Fruit fly (Drosophila melanogaster): ENCODE results near the gene RYa-R.

The RYa-R gene

DNA sequence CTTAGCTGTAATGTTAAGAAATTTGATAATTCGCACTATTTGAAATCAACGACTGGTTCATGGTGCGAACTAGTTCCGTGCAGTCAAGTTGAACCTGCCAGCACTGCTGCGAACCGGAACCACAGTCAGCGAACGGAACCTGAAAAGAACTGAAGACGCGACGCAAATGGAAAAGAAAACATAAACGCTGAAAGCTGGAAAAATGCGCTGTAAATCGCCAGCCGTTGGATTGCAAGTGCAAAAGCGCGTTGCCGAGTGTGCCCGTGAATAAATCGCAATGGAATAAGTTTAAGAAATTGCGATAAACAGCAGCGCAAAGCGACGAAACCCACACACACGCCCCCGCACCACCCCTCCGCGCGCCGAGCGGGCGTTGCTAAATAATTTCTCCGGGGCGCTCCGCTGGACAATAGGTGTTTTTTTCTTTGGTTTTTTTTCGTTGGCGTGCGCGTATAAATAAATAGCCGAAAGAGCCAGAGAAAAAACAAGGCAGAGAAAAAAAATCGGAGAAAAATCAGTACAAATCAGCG lies 29.9 kb upstream of the RYa-R start, which contains the start of gene CG5521 (continued):
- TF ChIP-seq CG15601 (tag; optimal IDR thresholded peaks at IDR 0.05): peak; percentile 14
- TF ChIP-seq gfzf (GFP tag; optimal IDR thresholded peaks at IDR 0.05): no peak
- TF ChIP-seq CG30020 (tag; optimal IDR thresholded peaks at IDR 0.05): no peak
- TF ChIP-seq CG1529 (GFP tag; optimal IDR thresholded peaks at IDR 0.05): no peak
- TF ChIP-seq fu2 (GFP tag; optimal IDR thresholded peaks at IDR 0.05): no peak
- no peak for TF ChIP-seq CG1792 (GFP tag; optimal IDR thresholded peaks at IDR 0.05)
- TF ChIP-seq CG7372 (GFP tag; IDR thresholded peaks at IDR 0.05): no peak
- TF ChIP-seq CG6813 (GFP tag; optimal IDR thresholded peaks at IDR 0.05): no peak
- peak; percentile 11 for TF ChIP-seq CHES-1-like (GFP tag; optimal IDR thresholded peaks at IDR 0.05)
- 0 out of 4 replicates have a peak, but pooled peaks have one; percentile 71 for TF ChIP-seq chinmo (GFP tag; IDR thresholded peaks at IDR 0.05; ENCODE audit: partially characterized antibody)
- no peak for TF ChIP-seq gem (tag; optimal IDR thresholded peaks at IDR 0.05)
- TF ChIP-seq seq (GFP tag; IDR thresholded peaks at IDR 0.05): no peak
- TF ChIP-seq jumu (GFP tag; optimal IDR thresholded peaks at IDR 0.05): no peak
- no peak for TF ChIP-seq CG10431 (GFP tag; optimal IDR thresholded peaks at IDR 0.05)
- TF ChIP-seq unpg (GFP tag; optimal IDR thresholded peaks at IDR 0.05): no peak
- peak; percentile 38 for TF ChIP-seq CG10543 (GFP tag; optimal IDR thresholded peaks at IDR 0.05)
- TF ChIP-seq lilli (GFP tag; optimal IDR thresholded peaks at IDR 0.05): no peak
- peak; percentile 38 for TF ChIP-seq abd-A (tag; optimal IDR thresholded peaks at IDR 0.05)
- no peak for TF ChIP-seq Deaf1 (tag; optimal IDR thresholded peaks at IDR 0.05)
- TF ChIP-seq Nf-YB (GFP tag; optimal IDR thresholded peaks at IDR 0.05): no peak
- TF ChIP-seq pzg (GFP tag; optimal IDR thresholded peaks at IDR 0.05): peak; percentile 47
- no peak for TF ChIP-seq CG7556 (GFP tag; optimal IDR thresholded peaks at IDR 0.05)
- peak; percentile 56 for TF ChIP-seq CG13287 (GFP tag; IDR thresholded peaks at IDR 0.05; ENCODE audit: partially characterized antibody)
- TF ChIP-seq Lim3 (GFP tag; IDR thresholded peaks at IDR 0.05): no peak
- TF ChIP-seq ind (GFP tag; optimal IDR thresholded peaks at IDR 0.05): no peak
- TF ChIP-seq HLH4C (GFP tag; IDR thresholded peaks at IDR 0.05; ENCODE audit: partially characterized antibody): peak; percentile 36; the same call in 1 of the 3 replicates
- no peak for TF ChIP-seq Fer2 (tag; optimal IDR thresholded peaks at IDR 0.05)
- no peak for TF ChIP-seq CoRest (tag; optimal IDR thresholded peaks at IDR 0.05)
- no peak for TF ChIP-seq crp (GFP tag; optimal IDR thresholded peaks at IDR 0.05)
- no peak for TF ChIP-seq CG1647 (GFP tag; optimal IDR thresholded peaks at IDR 0.05)
- TF ChIP-seq CG9817 (tag; optimal IDR thresholded peaks at IDR 0.05): no peak
- TF ChIP-seq sr (GFP tag; IDR thresholded peaks at IDR 0.05): peak; percentile 67; the same call in 2 of the 3 replicates
- TF ChIP-seq CG12942 (GFP tag; optimal IDR thresholded peaks at IDR 0.05): no peak
- peak; percentile 5 for TF ChIP-seq CG34376 (GFP tag; optimal IDR thresholded peaks at IDR 0.05)
- no peak for TF ChIP-seq sima (GFP tag; optimal IDR thresholded peaks at IDR 0.05)
- TF ChIP-seq kni (GFP tag; optimal IDR thresholded peaks at IDR 0.05): no peak
- no peak for TF ChIP-seq Awh (GFP tag; IDR thresholded peaks at IDR 0.05)
- no peak for TF ChIP-seq C15 (GFP tag; IDR thresholded peaks at IDR 0.05)
- no peak for TF ChIP-seq ftz-f1 (GFP tag; optimal IDR thresholded peaks at IDR 0.05)
- 0 out of 3 replicates have a peak, but pooled peaks have one; percentile 38 for TF ChIP-seq ci (GFP tag; IDR thresholded peaks at IDR 0.05)
- no peak for TF ChIP-seq vfl (GFP tag; optimal IDR thresholded peaks at IDR 0.05)
- peak; percentile 88 for TF ChIP-seq Myb (GFP tag; optimal IDR thresholded peaks at IDR 0.05)
- no peak for TF ChIP-seq bsh (GFP tag; optimal IDR thresholded peaks at IDR 0.05)
- TF ChIP-seq CG12155 (GFP tag; optimal IDR thresholded peaks at IDR 0.05): no peak
- 0 out of 3 replicates have a peak, but pooled peaks have one; percentile 66 for TF ChIP-seq CG34422 (GFP tag; IDR thresholded peaks at IDR 0.05)
- no peak for TF ChIP-seq CG9727 (GFP tag; optimal IDR thresholded peaks at IDR 0.05)
- TF ChIP-seq CG13624 (GFP tag; optimal IDR thresholded peaks at IDR 0.05): peak; percentile 63
- TF ChIP-seq peb (GFP tag; IDR thresholded peaks at IDR 0.05): no peak
- no peak for TF ChIP-seq Atf3 (GFP tag; optimal IDR thresholded peaks at IDR 0.05)
- TF ChIP-seq CG17829 (tag; optimal IDR thresholded peaks at IDR 0.05): no peak

Measured in whole organism, embryonic.